Fruit fly (Drosophila melanogaster) whole organism, embryonic: ENCODE measurements around the gene eIF4G2.

ENCODE experiments used
- Aef1 ChIP-seq: fragments of 200-800 bp; sonication (Bioruptor generic); IDR thresholded peaks from 3 replicates; pipeline ENCODE4 v1.3.6; 2022; ENCODE audit warnings: missing biosample characterization, missing genetic modification characterization
- Asciz ChIP-seq: fragments of 200-800 bp; sonication (Bioruptor generic); optimal IDR thresholded peaks from 2 replicates; lab custom pipeline; 2017; ENCODE audit warnings: missing biosample characterization, mild to moderate bottlenecking, missing genetic modification characterization, missing genetic modification reagents
- Bteb2 ChIP-seq: fragments of 200-800 bp; sonication (Bioruptor generic); optimal IDR thresholded peaks from 2 replicates; lab custom pipeline; 2016; ENCODE audit warnings: missing biosample characterization, missing genetic modification characterization
- CG10431 ChIP-seq: fragments of 200-800 bp; sonication (Bioruptor generic); optimal IDR thresholded peaks from 3 replicates; lab custom pipeline; 2018; ENCODE audit warnings: missing biosample characterization, mild to moderate bottlenecking, missing genetic modification characterization
- CG11085 ChIP-seq: fragments of 200-800 bp; sonication (Bioruptor generic); IDR thresholded peaks from 2 replicates; pipeline ENCODE4 v1.3.6; 2022; ENCODE audit warnings: missing biosample characterization, missing genetic modification characterization
- CG11504 ChIP-seq: fragments of 200-800 bp; sonication (Bioruptor generic); optimal IDR thresholded peaks from 3 replicates; lab custom pipeline; 2019; ENCODE audit warnings: missing biosample characterization, mild to moderate bottlenecking, missing genetic modification characterization, moderate library complexity
- CG1233 ChIP-seq: fragments of 200-800 bp; sonication (Bioruptor generic); optimal IDR thresholded peaks from 4 replicates; lab custom pipeline; 2018; ENCODE audit warnings: missing biosample characterization, mild to moderate bottlenecking, missing genetic modification characterization
- CG13287 ChIP-seq: fragments of 200-800 bp; sonication (Bioruptor generic); IDR thresholded peaks from 2 replicates; pipeline ENCODE4 v1.3.6; 2022; ENCODE audit warnings: missing biosample characterization, missing genetic modification characterization; ENCODE audit not compliant: partially characterized antibody
- CG13624 ChIP-seq: fragments of 200-800 bp; sonication (Bioruptor generic); optimal IDR thresholded peaks from 2 replicates; lab custom pipeline; 2016; ENCODE audit warnings: missing biosample characterization, missing genetic modification characterization
- CG13894 ChIP-seq: fragments of 200-800 bp; sonication (Bioruptor generic); optimal IDR thresholded peaks from 3 replicates; lab custom pipeline; 2018; ENCODE audit warnings: missing biosample characterization, mild to moderate bottlenecking, missing genetic modification characterization, moderate library complexity
- CG14050 ChIP-seq: fragments of 200-800 bp; sonication (Bioruptor generic); IDR thresholded peaks from 3 replicates; pipeline ENCODE4 v1.3.6; 2022; ENCODE audit warnings: missing biosample characterization, missing genetic modification characterization
- CG15514 ChIP-seq: fragments of 200-800 bp; sonication (Bioruptor generic); optimal IDR thresholded peaks from 3 replicates; lab custom pipeline; 2017; ENCODE audit warnings: missing biosample characterization, missing genetic modification characterization, mild to moderate bottlenecking, moderate library complexity, missing genetic modification reagents
- CG1832 ChIP-seq: fragments of 200-800 bp; sonication (Bioruptor generic); optimal IDR thresholded peaks from 2 replicates; lab custom pipeline; 2017; ENCODE audit warnings: missing biosample characterization, mild to moderate bottlenecking, missing genetic modification characterization, inconsistent platforms
- CG18476 ChIP-seq: fragments of 200-800 bp; sonication (Bioruptor generic); optimal IDR thresholded peaks from 2 replicates; lab custom pipeline; 2016; ENCODE audit warnings: missing biosample characterization, mild to moderate bottlenecking, missing genetic modification characterization
- CG18619 ChIP-seq: fragments of 200-800 bp; sonication (Bioruptor generic); optimal IDR thresholded peaks from 3 replicates; lab custom pipeline; 2017; ENCODE audit warnings: missing biosample characterization, mild to moderate bottlenecking, missing genetic modification characterization
- CG31224 ChIP-seq: fragments of 200-800 bp; sonication (Bioruptor generic); IDR thresholded peaks from 2 replicates; pipeline ENCODE4 v1.3.6; 2022; ENCODE audit warnings: missing biosample characterization, missing genetic modification characterization
- CG4424 ChIP-seq: fragments of 200-800 bp; sonication (Bioruptor generic); optimal IDR thresholded peaks from 3 replicates; lab custom pipeline; 2016; ENCODE audit warnings: missing biosample characterization, missing genetic modification characterization
- CG5953 ChIP-seq: fragments of 200-800 bp; sonication (Bioruptor generic); IDR thresholded peaks from 2 replicates; pipeline ENCODE4 v1.3.6; 2022; ENCODE audit warnings: missing biosample characterization, missing genetic modification characterization
- CG7928 ChIP-seq: fragments of 200-800 bp; sonication (Bioruptor generic); optimal IDR thresholded peaks from 2 replicates; lab custom pipeline; 2017; ENCODE audit warnings: missing biosample characterization, mild to moderate bottlenecking, missing genetic modification characterization
- Chrac-16 ChIP-seq: fragments of 200-800 bp; sonication (Bioruptor generic); optimal IDR thresholded peaks from 3 replicates; lab custom pipeline; 2016; ENCODE audit warnings: missing biosample characterization, missing genetic modification characterization
- CoRest ChIP-seq: fragments of 200-800 bp; sonication (Bioruptor generic); optimal IDR thresholded peaks from 3 replicates; lab custom pipeline; 2018; ENCODE audit warnings: missing biosample characterization, mild to moderate bottlenecking, missing genetic modification characterization, moderate library complexity
- E2f2 ChIP-seq: fragments of 200-800 bp; sonication (Bioruptor generic); IDR thresholded peaks from 2 replicates; pipeline ENCODE4 v1.3.6; 2022; ENCODE audit warnings: missing biosample characterization, missing genetic modification characterization
- Elba2 ChIP-seq: fragments of 200-800 bp; sonication (Bioruptor generic); optimal IDR thresholded peaks from 3 replicates; lab custom pipeline; 2016; ENCODE audit warnings: missing biosample characterization, missing genetic modification characterization
- Fer3 ChIP-seq: fragments of 200-800 bp; sonication (Bioruptor generic); optimal IDR thresholded peaks from 2 replicates; lab custom pipeline; 2018; ENCODE audit warnings: missing biosample characterization, mild to moderate bottlenecking, missing genetic modification characterization, moderate library complexity
- Gsc ChIP-seq: fragments of 200-800 bp; sonication (Bioruptor generic); IDR thresholded peaks from 2 replicates; pipeline ENCODE4 v1.3.6; 2022; ENCODE audit warnings: missing biosample characterization, missing genetic modification characterization
- Gug ChIP-seq: fragments of 200-800 bp; sonication (Bioruptor generic); IDR thresholded peaks from 4 replicates; pipeline ENCODE4 v1.3.6; 2022; ENCODE audit warnings: missing biosample characterization, missing genetic modification characterization
- Lim3 ChIP-seq: fragments of 200-800 bp; sonication (Bioruptor generic); IDR thresholded peaks from 2 replicates; pipeline ENCODE4 v1.3.6; 2022; ENCODE audit warnings: missing biosample characterization, missing genetic modification characterization
- MESR4 ChIP-seq: fragments of 200-800 bp; sonication (Bioruptor generic); optimal IDR thresholded peaks from 2 replicates; lab custom pipeline; 2018; ENCODE audit warnings: missing biosample characterization, mild to moderate bottlenecking, missing genetic modification characterization, moderate library complexity
- MTF-1 ChIP-seq: fragments of 200-800 bp; sonication (Bioruptor generic); optimal IDR thresholded peaks from 2 replicates; lab custom pipeline; 2018; ENCODE audit warnings: missing biosample characterization, mild to moderate bottlenecking, missing genetic modification characterization, borderline replicate concordance
- Rfx ChIP-seq: fragments of 200-800 bp; sonication (Bioruptor generic); IDR thresholded peaks from 2 replicates; pipeline ENCODE4 v1.3.6; 2022; ENCODE audit warnings: missing biosample characterization, missing genetic modification characterization
- ase ChIP-seq: fragments of 200-800 bp; sonication (Bioruptor generic); IDR thresholded peaks from 3 replicates; pipeline ENCODE4 v1.3.6; 2022; ENCODE audit warnings: missing biosample characterization, missing genetic modification characterization
- bbx ChIP-seq: fragments of 200-800 bp; sonication (Bioruptor generic); IDR thresholded peaks from 2 replicates; pipeline ENCODE4 v1.3.6; 2022; ENCODE audit warnings: missing biosample characterization, missing genetic modification characterization; ENCODE audit not compliant: partially characterized antibody
- cas ChIP-seq: fragments of 200-800 bp; sonication (Bioruptor generic); IDR thresholded peaks from 2 replicates; pipeline ENCODE4 v1.3.6; 2022; ENCODE audit warnings: missing biosample characterization, missing genetic modification characterization
- corto ChIP-seq: fragments of 200-800 bp; sonication (Bioruptor generic); optimal IDR thresholded peaks from 2 replicates; lab custom pipeline; 2016; ENCODE audit warnings: missing biosample characterization, mild to moderate bottlenecking, missing genetic modification characterization, moderate library complexity
- cwo ChIP-seq: fragments of 200-800 bp; sonication (Bioruptor generic); optimal IDR thresholded peaks from 3 replicates; lab custom pipeline; 2017; ENCODE audit warnings: missing biosample characterization, missing genetic modification characterization, mild to moderate bottlenecking, moderate library complexity, missing genetic modification reagents
- dan ChIP-seq: fragments of 200-800 bp; sonication (Bioruptor generic); IDR thresholded peaks from 2 replicates; pipeline ENCODE4 v1.3.6; 2022; ENCODE audit warnings: missing biosample characterization, missing genetic modification characterization
- dati ChIP-seq: fragments of 200-800 bp; sonication (Bioruptor generic); IDR thresholded peaks from 2 replicates; pipeline ENCODE4 v1.3.6; 2022; ENCODE audit warnings: missing biosample characterization, missing genetic modification characterization
- gsb-n ChIP-seq: fragments of 200-800 bp; sonication (Bioruptor generic); optimal IDR thresholded peaks from 3 replicates; lab custom pipeline; 2018; ENCODE audit warnings: missing biosample characterization, mild to moderate bottlenecking, missing genetic modification characterization
- her ChIP-seq: fragments of 200-800 bp; sonication (Bioruptor generic); optimal IDR thresholded peaks from 2 replicates; lab custom pipeline; 2016; ENCODE audit warnings: missing biosample characterization, missing genetic modification characterization
- jigr1 ChIP-seq: fragments of 200-800 bp; sonication (Bioruptor generic); IDR thresholded peaks from 3 replicates; pipeline ENCODE4 v1.3.6; 2022; ENCODE audit warnings: missing biosample characterization, missing genetic modification characterization
- lbe ChIP-seq: fragments of 200-800 bp; sonication (Bioruptor generic); optimal IDR thresholded peaks from 2 replicates; lab custom pipeline; 2016; ENCODE audit warnings: missing biosample characterization, mild to moderate bottlenecking, missing genetic modification characterization
- mam ChIP-seq: fragments of 200-800 bp; sonication (Bioruptor generic); optimal IDR thresholded peaks from 3 replicates; lab custom pipeline; 2016; ENCODE audit warnings: missing biosample characterization, missing genetic modification characterization
- mld ChIP-seq: fragments of 200-800 bp; sonication (Bioruptor generic); IDR thresholded peaks from 3 replicates; pipeline ENCODE4 v1.3.6; 2022; ENCODE audit warnings: missing biosample characterization, missing genetic modification characterization; ENCODE audit not compliant: partially characterized antibody
- pfk ChIP-seq: fragments of 200-800 bp; sonication (Bioruptor generic); optimal IDR thresholded peaks from 2 replicates; lab custom pipeline; 2018; ENCODE audit warnings: missing biosample characterization, mild to moderate bottlenecking, missing genetic modification characterization, moderate library complexity
- ranshi ChIP-seq: fragments of 200-800 bp; sonication (Bioruptor generic); IDR thresholded peaks from 2 replicates; pipeline ENCODE4 v1.3.6; 2022; ENCODE audit warnings: missing biosample characterization, missing genetic modification characterization
- salm ChIP-seq: fragments of 200-800 bp; sonication (Bioruptor generic); optimal IDR thresholded peaks from 2 replicates; lab custom pipeline; 2018; ENCODE audit warnings: missing biosample characterization, mild to moderate bottlenecking, missing genetic modification characterization
- sd ChIP-seq: fragments of 200-800 bp; sonication (Bioruptor generic); optimal IDR thresholded peaks from 3 replicates; lab custom pipeline; 2018; ENCODE audit warnings: missing biosample characterization, mild to moderate bottlenecking, missing genetic modification characterization, moderate library complexity
- stwl ChIP-seq: fragments of 200-800 bp; sonication (Bioruptor generic); optimal IDR thresholded peaks from 3 replicates; lab custom pipeline; 2018; ENCODE audit warnings: missing biosample characterization, mild to moderate bottlenecking, missing genetic modification characterization, moderate library complexity
- tin ChIP-seq: fragments of 200-800 bp; sonication (Bioruptor generic); optimal IDR thresholded peaks from 3 replicates; lab custom pipeline; 2016; ENCODE audit warnings: missing biosample characterization, missing genetic modification characterization
- unpg ChIP-seq: fragments of 200-800 bp; sonication (Bioruptor generic); optimal IDR thresholded peaks from 3 replicates; lab custom pipeline; 2018; ENCODE audit warnings: missing biosample characterization, mild to moderate bottlenecking, missing genetic modification characterization, moderate library complexity
- vnd ChIP-seq: fragments of 200-800 bp; sonication (Bioruptor generic); IDR thresholded peaks from 3 replicates; pipeline ENCODE4 v1.3.6; 2022; ENCODE audit warnings: missing biosample characterization, missing genetic modification characterization; ENCODE audit not compliant: partially characterized antibody

The eIF4G2 gene

DNA sequence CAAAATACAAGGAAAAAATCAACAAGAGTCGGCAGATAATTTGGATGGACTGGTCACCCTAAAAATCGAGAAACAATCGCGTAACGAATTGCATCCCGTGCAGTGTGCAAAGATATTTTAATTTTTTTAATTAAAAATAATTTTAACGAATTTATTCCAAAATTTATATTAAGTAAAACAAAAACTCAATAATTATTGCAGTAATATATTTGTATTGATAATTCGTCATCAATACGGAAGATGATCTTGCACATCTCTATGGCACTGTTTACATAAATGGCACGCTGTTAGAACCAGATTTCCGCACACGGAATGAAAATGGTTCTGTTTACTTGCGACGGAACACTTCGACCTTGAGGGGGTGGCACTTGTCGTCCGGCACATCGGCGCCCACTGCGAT lies 46.2 kb downstream of the eIF4G2 start, which contains the start of gene tst (continued):
- TF ChIP-seq CG18476 (GFP tag; lab: Kevin White, UChicago) = peak; percentile 75
- TF ChIP-seq CG10431 (GFP tag; lab: Kevin White, UChicago) = peak; percentile 39
- no peak for TF ChIP-seq mld (GFP tag; lab: Robert Waterston, UW)
- TF ChIP-seq CG13287 (GFP tag; lab: Robert Waterston, UW) = peak; percentile 69
- TF ChIP-seq bbx (GFP tag; lab: Robert Waterston, UW) = no peak
- TF ChIP-seq CG13624 (GFP tag; lab: Kevin White, UChicago) = peak; percentile 54
- TF ChIP-seq Aef1 = peak; percentile 97
- peak; percentile 86 for TF ChIP-seq CG1233 (GFP tag; lab: Kevin White, UChicago)
- peak; percentile 97 for TF ChIP-seq ranshi
- TF ChIP-seq cwo = peak; percentile 79
- peak; percentile 86 for TF ChIP-seq dan
- peak; percentile 92 for TF ChIP-seq unpg (GFP tag; lab: Kevin White, UChicago)
- peak; percentile 62 for TF ChIP-seq CG7928 (GFP tag; lab: Kevin White, UChicago)
- peak; percentile 92 for TF ChIP-seq CG11504 (tag; lab: Kevin White, UChicago)
- no peak for TF ChIP-seq her (GFP tag; lab: Kevin White, UChicago)
- TF ChIP-seq tin (GFP tag; lab: Kevin White, UChicago) = peak; percentile 88
- TF ChIP-seq salm (tag; lab: Kevin White, UChicago) = peak; percentile 80
- TF ChIP-seq CG15514 (GFP tag; lab: Kevin White, UChicago) = peak; percentile 90
- TF ChIP-seq E2f2 (GFP tag; lab: Robert Waterston, UW) = peak; percentile 76
- TF ChIP-seq Fer3 (tag; lab: Kevin White, UChicago) = peak; percentile 92
- TF ChIP-seq sd = no peak
- TF ChIP-seq CG1832 = no peak
- TF ChIP-seq lbe = peak; percentile 90
- TF ChIP-seq Gsc (GFP tag; lab: Robert Waterston, UW) = peak; percentile 92
- peak; percentile 63 for TF ChIP-seq mam
- peak; percentile 36 for TF ChIP-seq MESR4
- TF ChIP-seq stwl (tag; lab: Kevin White, UChicago) = peak; percentile 86
- peak; percentile 92 for TF ChIP-seq jigr1 (GFP tag; lab: Robert Waterston, UW)
- TF ChIP-seq Bteb2 (GFP tag; lab: Kevin White, UChicago) = peak; percentile 31
- peak; percentile 78 for TF ChIP-seq Lim3
- TF ChIP-seq Chrac-16 (GFP tag; lab: Kevin White, UChicago) = peak; percentile 87
- no peak for TF ChIP-seq Asciz (GFP tag; lab: Kevin White, UChicago)
- TF ChIP-seq CG5953 = peak; percentile 86
- no peak for TF ChIP-seq CG13894 (tag; lab: Kevin White, UChicago)
- no peak for TF ChIP-seq vnd (GFP tag; lab: Robert Waterston, UW)
- TF ChIP-seq Elba2 (GFP tag; lab: Kevin White, UChicago) = peak; percentile 18
- peak; percentile 96 for TF ChIP-seq ase (GFP tag; lab: Robert Waterston, UW)
- peak; percentile 98 for TF ChIP-seq Rfx
- peak; percentile 93 for TF ChIP-seq CG14050 (GFP tag; lab: Robert Waterston, UW)
- peak; percentile 78 for TF ChIP-seq CG18619
- TF ChIP-seq corto (GFP tag; lab: Kevin White, UChicago) = peak; percentile 36
- peak; percentile 95 for TF ChIP-seq Gug
- TF ChIP-seq MTF-1 (GFP tag; lab: Kevin White, UChicago) = peak; percentile 82
- TF ChIP-seq cas (GFP tag; lab: Robert Waterston, UW) = peak; percentile 93
- peak; percentile 95 for TF ChIP-seq gsb-n (tag; lab: Kevin White, UChicago)
- TF ChIP-seq CoRest (tag; lab: Kevin White, UChicago) = peak; percentile 94
- peak; percentile 78 for TF ChIP-seq dati (GFP tag; lab: Robert Waterston, UW)
- TF ChIP-seq CG4424 (GFP tag; lab: Kevin White, UChicago) = peak; percentile 93
- no peak for TF ChIP-seq pfk (GFP tag; lab: Kevin White, UChicago)
- peak; percentile 92 for TF ChIP-seq CG31224
- peak; percentile 95 for TF ChIP-seq CG11085
